Worm (Caenorhabditis elegans): Measurements from ENCODE around the gene oac-46.

oac-46 gene

DNA sequence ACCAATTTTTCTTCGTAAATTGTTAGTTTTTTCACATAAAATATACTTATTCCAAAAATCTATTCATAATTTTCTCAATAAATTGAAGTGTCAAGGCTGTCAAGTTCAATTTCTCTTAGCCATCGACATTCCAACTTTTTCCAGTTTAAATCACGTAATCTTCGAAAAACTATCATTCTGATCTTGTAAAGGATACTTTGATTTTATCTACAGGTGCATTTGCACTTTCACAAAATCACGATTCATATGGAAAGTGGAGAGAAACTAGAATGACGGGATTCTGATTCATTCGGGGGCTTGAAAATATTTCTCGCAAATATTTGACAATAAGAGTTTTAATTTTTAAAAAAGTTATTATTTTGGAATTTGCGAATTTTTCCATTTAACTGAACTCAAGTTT lies 1.3 kb upstream of the oac-46 start:
- TF ChIP-seq aly-1 (tag; optimal IDR thresholded peaks at IDR 0.05): no peak
- no peak for TF ChIP-seq F13C5.2 (tag; optimal IDR thresholded peaks at IDR 0.05)
- no peak for TF ChIP-seq tbx-37 (GFP tag; conservative IDR thresholded peaks at IDR 0.05)
- no peak for TF ChIP-seq tra-4 (tag; optimal IDR thresholded peaks at IDR 0.05)
- TF ChIP-seq ceh-36 (tag; optimal IDR thresholded peaks at IDR 0.05): no peak
- no peak for TF ChIP-seq hmbx-1 (tag; optimal IDR thresholded peaks at IDR 0.05)
- no peak for TF ChIP-seq B0310.2 (tag; optimal IDR thresholded peaks at IDR 0.05)
- TF ChIP-seq ceh-13 (GFP tag; optimal IDR thresholded peaks at IDR 0.05): no peak
- no peak for TF ChIP-seq pes-1 (GFP tag; IDR thresholded peaks at IDR 0.05)
- TF ChIP-seq hmg-4 (GFP tag; optimal IDR thresholded peaks at IDR 0.05): no peak
- TF ChIP-seq sea-1 (GFP tag; conservative IDR thresholded peaks at IDR 0.05): no peak
- TF ChIP-seq hnd-1 (tag; optimal IDR thresholded peaks at IDR 0.05): no peak
- no peak for TF ChIP-seq flt-1 (GFP tag; IDR thresholded peaks at IDR 0.05)
- TF ChIP-seq tbx-11 (GFP tag; IDR thresholded peaks at IDR 0.05): no peak
- TF ChIP-seq ets-7 (tag; optimal IDR thresholded peaks at IDR 0.05): no peak
- no peak for TF ChIP-seq scrt-1 (GFP tag; IDR thresholded peaks at IDR 0.05)
- TF ChIP-seq ama-1 (optimal IDR thresholded peaks at IDR 0.05): no peak

ce11 chrII:8848984-8849383 lies 2.9 kb downstream of the oac-46 start:
- no peak for TF ChIP-seq scrt-1 (GFP tag; IDR thresholded peaks at IDR 0.05)
- no peak for TF ChIP-seq sea-1 (GFP tag; conservative IDR thresholded peaks at IDR 0.05)

DNA sequence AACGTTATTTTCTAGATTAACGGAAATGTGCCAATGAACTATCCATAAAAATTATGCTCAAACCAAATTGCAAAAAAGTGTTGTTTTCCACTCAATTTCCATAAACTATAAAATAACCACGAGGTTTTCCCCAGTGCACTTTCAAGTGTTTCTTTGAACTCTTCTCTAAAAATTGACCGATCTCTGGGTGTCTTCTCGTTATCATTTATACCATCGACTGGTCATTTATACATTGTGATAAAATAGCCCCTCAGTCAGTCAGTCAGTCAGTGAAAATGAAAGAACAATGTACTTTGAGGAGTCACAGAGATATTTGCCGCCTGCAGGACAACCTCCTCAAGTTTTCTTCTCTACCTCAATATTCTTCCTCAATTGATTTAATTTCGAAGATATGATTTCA lies 6.0 kb downstream of the oac-46 start:
- no peak for TF ChIP-seq ceh-13 (GFP tag; optimal IDR thresholded peaks at IDR 0.05)
- TF ChIP-seq B0310.2 (tag; optimal IDR thresholded peaks at IDR 0.05): no peak
- TF ChIP-seq F13C5.2 (tag; optimal IDR thresholded peaks at IDR 0.05): no peak
- no peak for TF ChIP-seq tra-4 (tag; optimal IDR thresholded peaks at IDR 0.05)
- no peak for TF ChIP-seq hnd-1 (tag; optimal IDR thresholded peaks at IDR 0.05)
- TF ChIP-seq pes-1 (GFP tag; IDR thresholded peaks at IDR 0.05): no peak
- no peak for TF ChIP-seq aly-1 (tag; optimal IDR thresholded peaks at IDR 0.05)
- TF ChIP-seq hmbx-1 (tag; optimal IDR thresholded peaks at IDR 0.05): no peak
- no peak for TF ChIP-seq tbx-11 (GFP tag; IDR thresholded peaks at IDR 0.05)
- no peak for TF ChIP-seq tbx-37 (GFP tag; conservative IDR thresholded peaks at IDR 0.05)
- no peak for TF ChIP-seq hmg-4 (GFP tag; optimal IDR thresholded peaks at IDR 0.05)
- TF ChIP-seq sea-1 (GFP tag; conservative IDR thresholded peaks at IDR 0.05): no peak

ce11 chrII:8845298-8845697 lies 6.6 kb downstream of the oac-46 start, which contains the start of gene agxt-1:
Gene agxt-1 (plus strand): TSS chrII:8845598.
- TF ChIP-seq ceh-36 (tag; optimal IDR thresholded peaks at IDR 0.05): no peak
- TF ChIP-seq F13C5.2 (tag; optimal IDR thresholded peaks at IDR 0.05): no peak
- no peak for TF ChIP-seq ets-7 (tag; optimal IDR thresholded peaks at IDR 0.05)
- no peak for TF ChIP-seq aly-1 (tag; optimal IDR thresholded peaks at IDR 0.05)
- no peak for TF ChIP-seq ceh-13 (GFP tag; optimal IDR thresholded peaks at IDR 0.05)
- TF ChIP-seq hmbx-1 (tag; optimal IDR thresholded peaks at IDR 0.05): no peak
- TF ChIP-seq ama-1 (optimal IDR thresholded peaks at IDR 0.05): no peak
- TF ChIP-seq hmg-4 (GFP tag; optimal IDR thresholded peaks at IDR 0.05): no peak
- no peak for TF ChIP-seq B0310.2 (tag; optimal IDR thresholded peaks at IDR 0.05)
- no peak for TF ChIP-seq scrt-1 (GFP tag; IDR thresholded peaks at IDR 0.05)
- TF ChIP-seq tbx-11 (GFP tag; IDR thresholded peaks at IDR 0.05): no peak
- TF ChIP-seq tbx-37 (GFP tag; conservative IDR thresholded peaks at IDR 0.05): no peak
- no peak for TF ChIP-seq sea-1 (GFP tag; conservative IDR thresholded peaks at IDR 0.05)
- no peak for TF ChIP-seq pes-1 (GFP tag; IDR thresholded peaks at IDR 0.05)
- TF ChIP-seq tra-4 (tag; optimal IDR thresholded peaks at IDR 0.05): no peak
- no peak for TF ChIP-seq flt-1 (GFP tag; IDR thresholded peaks at IDR 0.05)

ce11 chrII:8844465-8845126 lies 7.3 kb downstream of the oac-46 start, which contains the start of gene F46C5.6:
Gene F46C5.6 (minus strand): TSS chrII:8844515.
- no peak for TF ChIP-seq hmbx-1 (tag; optimal IDR thresholded peaks at IDR 0.05)
- no peak for TF ChIP-seq tbx-11 (GFP tag; IDR thresholded peaks at IDR 0.05)
- TF ChIP-seq tbx-37 (GFP tag; conservative IDR thresholded peaks at IDR 0.05): no peak
- no peak for TF ChIP-seq pes-1 (GFP tag; IDR thresholded peaks at IDR 0.05)
- no peak for TF ChIP-seq ceh-13 (GFP tag; optimal IDR thresholded peaks at IDR 0.05)
- no peak for TF ChIP-seq ceh-36 (tag; optimal IDR thresholded peaks at IDR 0.05)
- no peak for TF ChIP-seq sea-1 (GFP tag; conservative IDR thresholded peaks at IDR 0.05)
- no peak for TF ChIP-seq F13C5.2 (tag; optimal IDR thresholded peaks at IDR 0.05)

ce11 chrII:8839025-8839424 lies 12.9 kb downstream of the oac-46 start, which contains the start of gene F46C5.7:
Gene F46C5.7 (plus strand): TSS chrII:8839325.
- TF ChIP-seq scrt-1 (GFP tag; IDR thresholded peaks at IDR 0.05) (no peak), tra-4 (tag; optimal IDR thresholded peaks at IDR 0.05) (no peak), pes-1 (GFP tag; IDR thresholded peaks at IDR 0.05) (no peak), tbx-11 (GFP tag; IDR thresholded peaks at IDR 0.05) (no peak), hnd-1 (tag; optimal IDR thresholded peaks at IDR 0.05) (no peak), tbx-37 (GFP tag; conservative IDR thresholded peaks at IDR 0.05) (no peak), hmg-4 (GFP tag; optimal IDR thresholded peaks at IDR 0.05) (no peak), flt-1 (GFP tag; IDR thresholded peaks at IDR 0.05) (no peak), B0310.2 (tag; optimal IDR thresholded peaks at IDR 0.05) (no peak)

DNA sequence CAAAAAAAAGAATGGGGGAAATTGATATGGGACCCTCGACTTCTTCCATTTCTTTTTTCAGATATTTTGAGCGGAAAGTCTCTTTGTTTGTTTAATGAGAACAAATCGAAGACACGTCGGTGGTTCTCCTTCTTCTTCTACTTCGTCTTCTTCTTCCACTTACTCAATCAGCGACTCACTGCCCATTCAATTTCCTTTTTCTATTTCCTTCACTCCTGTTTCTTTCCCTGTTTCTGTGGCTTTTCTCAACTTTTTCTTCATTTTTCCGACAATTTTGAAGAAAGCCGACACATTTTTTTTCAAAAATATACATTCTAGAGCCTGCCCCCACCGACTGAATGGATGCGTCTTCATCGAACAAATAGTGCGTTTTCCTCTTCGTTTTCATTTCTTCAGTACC lies 16.0 kb downstream of the oac-46 start, which contains the start of gene F46C5.4:
Gene F46C5.4, plus strand, starts transcription at position 222 of the 400 bp plus-strand sequence.
- TF ChIP-seq hnd-1 (tag; optimal IDR thresholded peaks at IDR 0.05) (no peak), tbx-11 (GFP tag; IDR thresholded peaks at IDR 0.05) (no peak), tra-4 (tag; optimal IDR thresholded peaks at IDR 0.05) (no peak), flt-1 (GFP tag; IDR thresholded peaks at IDR 0.05) (no peak), scrt-1 (GFP tag; IDR thresholded peaks at IDR 0.05) (no peak), sea-1 (GFP tag; conservative IDR thresholded peaks at IDR 0.05) (no peak), hmg-4 (GFP tag; optimal IDR thresholded peaks at IDR 0.05) (no peak), B0310.2 (tag; optimal IDR thresholded peaks at IDR 0.05) (no peak), hmbx-1 (tag; optimal IDR thresholded peaks at IDR 0.05) (no peak), aly-1 (tag; optimal IDR thresholded peaks at IDR 0.05) (no peak), pes-1 (GFP tag; IDR thresholded peaks at IDR 0.05) (no peak), ama-1 (optimal IDR thresholded peaks at IDR 0.05) (no peak), tbx-37 (GFP tag; conservative IDR thresholded peaks at IDR 0.05) (no peak), ceh-13 (GFP tag; optimal IDR thresholded peaks at IDR 0.05) (no peak), ceh-36 (tag; optimal IDR thresholded peaks at IDR 0.05) (no peak), ets-7 (tag; optimal IDR thresholded peaks at IDR 0.05) (no peak), F13C5.2 (tag; optimal IDR thresholded peaks at IDR 0.05) (no peak)
